Fruit fly (Drosophila melanogaster) whole organism, embryonic: ENCODE measurements around the gene zye.

Experiments used
- Asciz ChIP-seq: fragments of 200-800 bp; sonication (Bioruptor generic); optimal IDR thresholded peaks from 2 replicates; lab custom pipeline; 2017; ENCODE audit warnings: missing biosample characterization, mild to moderate bottlenecking, missing genetic modification characterization, missing genetic modification reagents
- CG10209 ChIP-seq: fragments of 200-800 bp; sonication (Bioruptor generic); optimal IDR thresholded peaks from 3 replicates; lab custom pipeline; 2017; ENCODE audit warnings: missing biosample characterization, mild to moderate bottlenecking, missing genetic modification characterization, missing genetic modification reagents
- CG10274 ChIP-seq: fragments of 200-800 bp; sonication (Bioruptor generic); optimal IDR thresholded peaks from 3 replicates; lab custom pipeline; 2017; ENCODE audit warnings: missing biosample characterization, mild to moderate bottlenecking, missing genetic modification characterization
- CG12071 ChIP-seq: fragments of 200-800 bp; sonication (Bioruptor generic); optimal IDR thresholded peaks from 3 replicates; lab custom pipeline; 2018; ENCODE audit warnings: missing biosample characterization, mild to moderate bottlenecking, missing genetic modification characterization
- CG12744 ChIP-seq: fragments of 200-800 bp; sonication (Bioruptor generic); optimal IDR thresholded peaks from 2 replicates; lab custom pipeline; 2016; ENCODE audit warnings: missing biosample characterization, missing genetic modification characterization
- CG13624 ChIP-seq: fragments of 200-800 bp; sonication (Bioruptor generic); optimal IDR thresholded peaks from 2 replicates; lab custom pipeline; 2016; ENCODE audit warnings: missing biosample characterization, missing genetic modification characterization
- CG13775 ChIP-seq: fragments of 200-800 bp; sonication (Bioruptor generic); optimal IDR thresholded peaks from 3 replicates; lab custom pipeline; 2017; ENCODE audit warnings: missing biosample characterization, mild to moderate bottlenecking, missing genetic modification characterization
- CG15073 ChIP-seq: fragments of 200-800 bp; sonication (Bioruptor generic); optimal IDR thresholded peaks from 2 replicates; lab custom pipeline; 2016; ENCODE audit warnings: missing biosample characterization, missing genetic modification characterization
- CG16779 ChIP-seq: fragments of 200-800 bp; sonication (Bioruptor generic); IDR thresholded peaks from 2 replicates; pipeline ENCODE4 v1.3.6; 2022; ENCODE audit warnings: missing biosample characterization, missing genetic modification characterization
- CG17361 ChIP-seq: fragments of 200-800 bp; sonication (Bioruptor generic); IDR thresholded peaks from 3 replicates; pipeline ENCODE4 v1.3.6; 2022; ENCODE audit warnings: missing biosample characterization, missing genetic modification characterization
- CG18764 ChIP-seq: fragments of 200-800 bp; sonication (Bioruptor generic); optimal IDR thresholded peaks from 3 replicates; lab custom pipeline; 2016; ENCODE audit warnings: missing biosample characterization, missing genetic modification characterization
- CG2199 ChIP-seq: fragments of 200-800 bp; sonication (Bioruptor generic); IDR thresholded peaks from 3 replicates; pipeline ENCODE4 v1.3.6; 2022; ENCODE audit warnings: missing biosample characterization, missing genetic modification characterization
- CG2712 ChIP-seq: fragments of 200-800 bp; optimal IDR thresholded peaks from 3 replicates; lab custom pipeline; 2019; ENCODE audit warnings: missing biosample characterization, mild to moderate bottlenecking, missing genetic modification characterization, moderate library complexity
- CG6175 ChIP-seq: fragments of 200-800 bp; sonication (Bioruptor generic); IDR thresholded peaks from 3 replicates; pipeline ENCODE4 v1.3.6; 2022; ENCODE audit warnings: missing biosample characterization, missing genetic modification characterization
- CkIIα-i1 ChIP-seq: fragments of 200-800 bp; sonication (Bioruptor generic); IDR thresholded peaks from 2 replicates; pipeline ENCODE4 v1.3.6; 2022; ENCODE audit warnings: missing biosample characterization, missing genetic modification characterization
- ERR ChIP-seq: fragments of 200-800 bp; sonication (Bioruptor generic); optimal IDR thresholded peaks from 2 replicates; lab custom pipeline; 2016; ENCODE audit warnings: missing biosample characterization, missing genetic modification characterization
- Elba2 ChIP-seq: fragments of 200-800 bp; sonication (Bioruptor generic); optimal IDR thresholded peaks from 3 replicates; lab custom pipeline; 2016; ENCODE audit warnings: missing biosample characterization, missing genetic modification characterization
- H2.0 ChIP-seq: fragments of 200-800 bp; sonication (Bioruptor generic); IDR thresholded peaks from 2 replicates; pipeline ENCODE4 v1.3.6; 2022; ENCODE audit warnings: missing biosample characterization, missing genetic modification characterization
- HLH54F ChIP-seq: fragments of 200-800 bp; sonication (Bioruptor generic); optimal IDR thresholded peaks from 3 replicates; lab custom pipeline; 2016; ENCODE audit warnings: missing biosample characterization, missing genetic modification characterization
- HmgZ ChIP-seq: fragments of 200-800 bp; sonication (Bioruptor generic); optimal IDR thresholded peaks from 2 replicates; lab custom pipeline; 2018; ENCODE audit warnings: missing biosample characterization, mild to moderate bottlenecking, missing genetic modification characterization
- Hmr ChIP-seq: fragments of 200-800 bp; sonication (Bioruptor generic); optimal IDR thresholded peaks from 3 replicates; lab custom pipeline; 2017; ENCODE audit warnings: mild to moderate bottlenecking, missing biosample characterization, missing genetic modification reagents, missing genetic modification characterization
- Lpt ChIP-seq: fragments of >200 bp; optimal IDR thresholded peaks from 2 replicates; lab custom pipeline; 2018; ENCODE audit warnings: missing biosample characterization, missing genetic modification characterization
- NFAT ChIP-seq: fragments of 200-800 bp; sonication (Bioruptor generic); IDR thresholded peaks from 2 replicates; pipeline ENCODE4 v1.3.6; 2022; ENCODE audit warnings: missing biosample characterization, missing genetic modification characterization
- NK7.1 ChIP-seq: fragments of 200-800 bp; sonication (Bioruptor generic); optimal IDR thresholded peaks from 3 replicates; lab custom pipeline; 2016; ENCODE audit warnings: missing biosample characterization, missing genetic modification characterization
- Optix ChIP-seq: fragments of 200-800 bp; sonication (Bioruptor generic); IDR thresholded peaks from 3 replicates; pipeline ENCODE4 v1.3.6; 2022; ENCODE audit warnings: missing biosample characterization, missing genetic modification characterization
- Ravus ChIP-seq: fragments of 200-800 bp; sonication (Bioruptor generic); IDR thresholded peaks from 2 replicates; pipeline ENCODE4 v1.3.6; 2022; ENCODE audit warnings: missing biosample characterization, missing genetic modification characterization
- Rfx ChIP-seq: fragments of 200-800 bp; sonication (Bioruptor generic); IDR thresholded peaks from 2 replicates; pipeline ENCODE4 v1.3.6; 2022; ENCODE audit warnings: missing biosample characterization, missing genetic modification characterization
- Sin3A ChIP-seq: fragments of >200 bp; optimal IDR thresholded peaks from 2 replicates; lab custom pipeline; 2018
- amos ChIP-seq: fragments of 200-800 bp; sonication (Bioruptor generic); IDR thresholded peaks from 2 replicates; pipeline ENCODE4 v1.3.6; 2022; ENCODE audit warnings: missing biosample characterization, missing genetic modification characterization; ENCODE audit not compliant: partially characterized antibody
- ap ChIP-seq: fragments of 200-800 bp; sonication (Bioruptor generic); IDR thresholded peaks from 2 replicates; pipeline ENCODE4 v1.3.6; 2022; ENCODE audit warnings: missing biosample characterization, missing genetic modification characterization
- ash1 ChIP-seq: fragments of 200-800 bp; sonication (Bioruptor generic); optimal IDR thresholded peaks from 2 replicates; lab custom pipeline; 2018; ENCODE audit warnings: missing biosample characterization, mild to moderate bottlenecking, missing genetic modification characterization
- crol ChIP-seq: fragments of 200-800 bp; sonication (Bioruptor generic); IDR thresholded peaks from 2 replicates; pipeline ENCODE4 v1.3.6; 2022; ENCODE audit warnings: missing biosample characterization, missing genetic modification characterization
- cwo ChIP-seq: fragments of 200-800 bp; sonication (Bioruptor generic); optimal IDR thresholded peaks from 3 replicates; lab custom pipeline; 2017; ENCODE audit warnings: missing biosample characterization, missing genetic modification characterization, mild to moderate bottlenecking, moderate library complexity, missing genetic modification reagents
- dm ChIP-seq: fragments of 200-800 bp; sonication (Bioruptor generic); optimal IDR thresholded peaks from 3 replicates; lab custom pipeline; 2016; ENCODE audit warnings: missing biosample characterization, missing genetic modification characterization
- en ChIP-seq: fragments of 200-800 bp; sonication (Bioruptor generic); optimal IDR thresholded peaks from 2 replicates; lab custom pipeline; 2016; ENCODE audit warnings: missing biosample characterization, missing genetic modification characterization
- fd102C ChIP-seq: fragments of 200-800 bp; sonication (Bioruptor generic); optimal IDR thresholded peaks from 2 replicates; lab custom pipeline; 2018; ENCODE audit warnings: missing biosample characterization, mild to moderate bottlenecking, missing genetic modification characterization, moderate library complexity
- grau ChIP-seq: fragments of 200-800 bp; optimal IDR thresholded peaks from 3 replicates; lab custom pipeline; 2019; ENCODE audit warnings: missing biosample characterization, mild to moderate bottlenecking, missing genetic modification characterization, moderate library complexity
- ken ChIP-seq: fragments of 200-800 bp; sonication (Bioruptor generic); IDR thresholded peaks from 3 replicates; pipeline ENCODE4 v1.3.6; 2022; ENCODE audit warnings: missing biosample characterization, missing genetic modification characterization
- oc ChIP-seq: fragments of 200-800 bp; sonication (Bioruptor generic); optimal IDR thresholded peaks from 2 replicates; lab custom pipeline; 2018; ENCODE audit warnings: missing biosample characterization, mild to moderate bottlenecking, missing genetic modification characterization, moderate library complexity
- odd ChIP-seq: fragments of 200-800 bp; sonication (Bioruptor generic); optimal IDR thresholded peaks from 2 replicates; lab custom pipeline; 2017; ENCODE audit warnings: missing biosample characterization, mild to moderate bottlenecking, missing genetic modification characterization
- org-1 ChIP-seq: fragments of 200-800 bp; sonication (Bioruptor generic); optimal IDR thresholded peaks from 2 replicates; lab custom pipeline; 2017; ENCODE audit warnings: missing biosample characterization, missing genetic modification characterization
- pnt ChIP-seq: fragments of 200-800 bp; sonication (Bioruptor generic); optimal IDR thresholded peaks from 3 replicates; lab custom pipeline; 2016; ENCODE audit warnings: missing biosample characterization, missing genetic modification characterization
- ro ChIP-seq: fragments of 200-800 bp; sonication (Bioruptor generic); IDR thresholded peaks from 2 replicates; pipeline ENCODE4 v1.3.6; 2022; ENCODE audit warnings: missing biosample characterization, missing genetic modification characterization
- row ChIP-seq: fragments of 200-800 bp; sonication (Bioruptor generic); IDR thresholded peaks from 3 replicates; pipeline ENCODE4 v1.3.6; 2022; ENCODE audit warnings: missing biosample characterization, missing genetic modification characterization
- sens-2 ChIP-seq: fragments of 200-800 bp; sonication (Bioruptor generic); IDR thresholded peaks from 2 replicates; pipeline ENCODE4 v1.3.6; 2022; ENCODE audit warnings: missing biosample characterization, missing genetic modification characterization
- seq ChIP-seq: fragments of 200-800 bp; sonication (Bioruptor generic); IDR thresholded peaks from 2 replicates; pipeline ENCODE4 v1.3.6; 2022; ENCODE audit warnings: missing biosample characterization, missing genetic modification characterization
- stwl ChIP-seq: fragments of 200-800 bp; sonication (Bioruptor generic); optimal IDR thresholded peaks from 3 replicates; lab custom pipeline; 2018; ENCODE audit warnings: missing biosample characterization, mild to moderate bottlenecking, missing genetic modification characterization, moderate library complexity
- vvl ChIP-seq: fragments of 200-800 bp; sonication (Bioruptor generic); IDR thresholded peaks from 2 replicates; pipeline ENCODE4 v1.3.6; 2022; ENCODE audit warnings: missing biosample characterization, missing genetic modification characterization
- yki ChIP-seq: fragments of >200 bp; optimal IDR thresholded peaks from 3 replicates; lab custom pipeline; 2018
- zf30C ChIP-seq: fragments of 200-800 bp; sonication (Bioruptor generic); optimal IDR thresholded peaks from 3 replicates; lab custom pipeline; 2018; ENCODE audit warnings: missing biosample characterization, mild to moderate bottlenecking, missing genetic modification characterization

The zye gene

dm6 chr3L:20398243-20399222 is 14.9 kb upstream of the zye start (continued):
- TF ChIP-seq Rfx (peak; percentile 80), NK7.1 (GFP tag; lab: Kevin White, UChicago) (peak; percentile 54), CG12071 (GFP tag; lab: Kevin White, UChicago) (peak; percentile 67), row (peak; percentile 82), Optix (GFP tag; lab: Robert Waterston, UW) (0 out of 3 replicates have a peak, but pooled peaks have one; percentile 21), ro (GFP tag; lab: Robert Waterston, UW) (peak; percentile 38; the same call in 1 of the 2 replicates), CG2712 (tag; lab: Kevin White, UChicago) (peak; percentile 90), en (GFP tag; lab: Kevin White, UChicago) (peak; percentile 2), H2.0 (GFP tag; lab: Robert Waterston, UW) (peak; percentile 72), ash1 (GFP tag; lab: Kevin White, UChicago) (no peak), dm (GFP tag; lab: Kevin White, UChicago) (peak; percentile 47), yki (lab: Kevin White, UChicago) (no peak), sens-2 (no peak), ERR (GFP tag; lab: Kevin White, UChicago) (peak; percentile 3), CG17361 (GFP tag; lab: Robert Waterston, UW) (peak; percentile 93), Asciz (GFP tag; lab: Kevin White, UChicago) (peak; percentile 89), Elba2 (GFP tag; lab: Kevin White, UChicago) (peak; percentile 5), amos (no peak), oc (tag; lab: Kevin White, UChicago) (peak; percentile 60), Ravus (GFP tag; lab: Robert Waterston, UW) (peak; percentile 44), CG10274 (GFP tag; lab: Kevin White, UChicago) (peak; percentile 51), CG13624 (GFP tag; lab: Kevin White, UChicago) (peak; percentile 75), ken (GFP tag; lab: Robert Waterston, UW) (peak; percentile 59; the same call in 2 of the 3 replicates), NFAT (GFP tag; lab: Robert Waterston, UW) (peak; percentile 57; the same call in 1 of the 2 replicates), HLH54F (GFP tag; lab: Kevin White, UChicago) (peak; percentile 65), CG10209 (GFP tag; lab: Kevin White, UChicago) (peak; percentile 83), CG6175 (GFP tag; lab: Robert Waterston, UW) (no peak), CG16779 (no peak), CG18764 (GFP tag; lab: Kevin White, UChicago) (peak; percentile 60), odd (GFP tag; lab: Kevin White, UChicago) (peak; percentile 82), zf30C (peak; percentile 81), CG2199 (GFP tag; lab: Robert Waterston, UW) (no peak; the same call in 2 of the 3 replicates), HmgZ (tag; lab: Kevin White, UChicago) (peak; percentile 74), vvl (GFP tag; lab: Robert Waterston, UW) (peak; percentile 80), org-1 (GFP tag; lab: Kevin White, UChicago) (peak; percentile 81), fd102C (GFP tag; lab: Kevin White, UChicago) (no peak), Hmr (peak; percentile 88), seq (GFP tag; lab: Robert Waterston, UW) (peak; percentile 86), Sin3A (lab: Kevin White, UChicago) (no peak), crol (GFP tag; lab: Robert Waterston, UW) (no peak), pnt (GFP tag; lab: Kevin White, UChicago) (peak; percentile 66), cwo (GFP tag; lab: Kevin White, UChicago) (peak; percentile 81), CG15073 (no peak), grau (tag; lab: Kevin White, UChicago) (peak; percentile 91), CG12744 (GFP tag; lab: Kevin White, UChicago) (peak; percentile 74), Lpt (GFP tag; lab: Kevin White, UChicago) (no peak), CG13775 (GFP tag; lab: Kevin White, UChicago) (peak; percentile 80), stwl (tag; lab: Kevin White, UChicago) (no peak), CkIIα-i1 (GFP tag; lab: Robert Waterston, UW) (no peak), ap (GFP tag; lab: Robert Waterston, UW) (peak; percentile 50)
